Worm (Caenorhabditis elegans) whole organism, midembryonic: ENCODE measurements around the gene ugt-4.

Source experiments
- T22C8.4 ChIP-seq: fragments of 200-800 bp; sonication (Bioruptor generic); IDR thresholded peaks from 2 replicates; pipeline ENCODE4 v1.3.6; 2022; ENCODE audit warnings: missing genetic modification characterization, missing compliant biosample characterization
- flt-1 ChIP-seq: fragments of 200-800 bp; sonication (Bioruptor generic); IDR thresholded peaks from 2 replicates; pipeline ENCODE4 v1.3.6; 2022; ENCODE audit warnings: missing genetic modification characterization, missing compliant biosample characterization

DNA sequence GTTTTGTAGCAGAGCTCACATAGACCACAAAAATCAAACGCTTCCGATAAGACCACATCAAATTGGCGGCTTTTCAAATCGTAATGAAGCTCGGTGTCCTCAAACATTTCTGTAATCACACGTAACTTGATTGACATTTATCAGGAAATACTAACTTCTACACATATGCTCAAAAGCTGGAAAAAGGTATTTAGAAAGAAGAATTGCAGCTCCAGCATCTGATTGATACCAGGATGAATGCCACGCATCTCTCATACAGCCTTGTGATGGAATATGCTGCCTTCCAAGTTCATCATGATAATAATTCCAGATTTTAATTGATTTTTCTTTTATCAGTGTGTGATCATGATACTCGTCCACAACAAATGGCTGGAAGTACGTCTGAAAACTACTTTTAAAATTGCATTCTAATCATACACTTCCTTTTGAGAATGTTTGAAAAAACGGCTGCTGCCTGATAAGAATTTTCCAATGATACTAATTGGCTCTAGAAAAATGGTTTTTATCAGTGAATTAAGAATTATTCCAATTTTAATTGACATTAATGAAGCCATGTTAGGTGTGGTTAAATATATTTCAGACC lies 1.9 kb upstream of the ugt-4 start:
- TF ChIP-seq flt-1 (GFP tag; lab: Robert Waterston, UW) (no peak), T22C8.4 (GFP tag; lab: Robert Waterston, UW) (no peak)
